Worm (Caenorhabditis elegans): ENCODE results near the gene F59B8.1.

DNA sequence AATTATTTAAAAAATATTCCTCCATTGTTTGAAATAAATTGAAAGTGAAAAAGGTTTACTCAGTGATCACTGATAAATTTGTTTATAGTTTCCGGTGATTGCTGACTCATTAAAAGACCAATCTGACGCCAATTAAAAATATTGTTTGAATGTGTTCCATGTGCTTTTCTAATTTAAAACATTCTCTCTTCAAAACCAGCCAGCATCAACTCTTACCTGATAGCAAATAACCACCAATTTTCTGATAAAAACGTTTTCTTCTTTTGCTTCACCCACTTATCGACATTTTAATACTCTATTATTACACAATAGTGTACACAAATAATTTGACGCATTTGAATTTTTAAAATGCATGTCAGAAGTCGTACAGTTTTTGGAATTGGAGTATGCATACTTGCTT, 26.3 kb upstream of the F59B8.1 start, which contains the start of gene F56D5.6:
- TF ChIP-seq unc-62 (GFP tag; optimal IDR thresholded peaks at IDR 0.05): no peak
- no peak for TF ChIP-seq cnd-1 (tag; optimal IDR thresholded peaks at IDR 0.05)
- TF ChIP-seq elt-1 (tag; optimal IDR thresholded peaks at IDR 0.05; ENCODE audit: borderline replicate concordance, insufficient read depth): no peak
- no peak for TF ChIP-seq ztf-11 (tag; optimal IDR thresholded peaks at IDR 0.05)
- no peak for TF ChIP-seq M03D4.4 (tag; optimal IDR thresholded peaks at IDR 0.05)
- no peak for TF ChIP-seq nhr-12 (tag; optimal IDR thresholded peaks at IDR 0.05)
- no peak for TF ChIP-seq unc-120 (tag; optimal IDR thresholded peaks at IDR 0.05; ENCODE audit: poor library complexity, severe bottlenecking)
- no peak for TF ChIP-seq nhr-237 (tag; optimal IDR thresholded peaks at IDR 0.05)
- no peak for TF ChIP-seq nhr-76 (tag; optimal IDR thresholded peaks at IDR 0.05)
- TF ChIP-seq pha-4 (tag; optimal IDR thresholded peaks at IDR 0.05): no peak

All from whole organism, mixed stage, embryonic.